Fruit fly (Drosophila melanogaster): ENCODE data around the gene nonA-l.

Gene nonA-l

dm6 chr3R:16647716-16648016 lies 7.7 kb downstream of the nonA-l start (continued):
- no peak for TF ChIP-seq sc (optimal IDR thresholded peaks at IDR 0.05)
- TF ChIP-seq sc (GFP tag; optimal IDR thresholded peaks at IDR 0.05), result no peak
- TF ChIP-seq HmgD (GFP tag; optimal IDR thresholded peaks at IDR 0.05), result no peak
- TF ChIP-seq Fer1 (GFP tag; optimal IDR thresholded peaks at IDR 0.05), result no peak
- TF ChIP-seq emc (GFP tag; optimal IDR thresholded peaks at IDR 0.05), result no peak
- no peak for TF ChIP-seq sug (tag; optimal IDR thresholded peaks at IDR 0.05)
- TF ChIP-seq p53 (GFP tag; optimal IDR thresholded peaks at IDR 0.05), result no peak
- no peak for TF ChIP-seq Atf3 (GFP tag; optimal IDR thresholded peaks at IDR 0.05)
- no peak for TF ChIP-seq chn (GFP tag; optimal IDR thresholded peaks at IDR 0.05)
- TF ChIP-seq Bgb (GFP tag; IDR thresholded peaks at IDR 0.05; ENCODE audit: partially characterized antibody), result no peak; the same call in 1 of the 2 replicates
- no peak for TF ChIP-seq NK7.1 (GFP tag; optimal IDR thresholded peaks at IDR 0.05)
- peak; percentile 50 for TF ChIP-seq nom (GFP tag; optimal IDR thresholded peaks at IDR 0.05)
- TF ChIP-seq CG1024 (GFP tag; IDR thresholded peaks at IDR 0.05), result no peak
- TF ChIP-seq E2f2 (GFP tag; IDR thresholded peaks at IDR 0.05), result 0 out of 2 replicates have a peak, but pooled peaks have one; percentile 44
- no peak for TF ChIP-seq CG5245 (GFP tag; optimal IDR thresholded peaks at IDR 0.05)
- no peak for TF ChIP-seq CG14710 (tag; optimal IDR thresholded peaks at IDR 0.05)
- TF ChIP-seq CG14014 (GFP tag; IDR thresholded peaks at IDR 0.05), result no peak
- TF ChIP-seq CG7928 (GFP tag; optimal IDR thresholded peaks at IDR 0.05), result no peak
- no peak for TF ChIP-seq Ssrp (tag; optimal IDR thresholded peaks at IDR 0.05)
- no peak for TF ChIP-seq chm (GFP tag; IDR thresholded peaks at IDR 0.05)
- no peak for TF ChIP-seq Spps (tag; optimal IDR thresholded peaks at IDR 0.05)
- TF ChIP-seq zen2 (GFP tag; IDR thresholded peaks at IDR 0.05; ENCODE audit: partially characterized antibody), result no peak; the same call in 2 of the 3 replicates
- TF ChIP-seq bsh (GFP tag; optimal IDR thresholded peaks at IDR 0.05), result no peak
- TF ChIP-seq mld (GFP tag; IDR thresholded peaks at IDR 0.05; ENCODE audit: partially characterized antibody), result 0 out of 3 replicates have a peak, but pooled peaks have one; percentile 12
- no peak for TF ChIP-seq CG12071 (GFP tag; optimal IDR thresholded peaks at IDR 0.05)
- TF ChIP-seq so (GFP tag; IDR thresholded peaks at IDR 0.05), result no peak
- TF ChIP-seq az2 (GFP tag; optimal IDR thresholded peaks at IDR 0.05), result no peak
- no peak for TF ChIP-seq CG12219 (GFP tag; optimal IDR thresholded peaks at IDR 0.05)
- no peak for TF ChIP-seq Hmx (GFP tag; optimal IDR thresholded peaks at IDR 0.05)
- no peak for TF ChIP-seq CG8944 (GFP tag; optimal IDR thresholded peaks at IDR 0.05)
- peak; percentile 89 for TF ChIP-seq MESR4 (GFP tag; optimal IDR thresholded peaks at IDR 0.05)
- TF ChIP-seq croc (GFP tag; conservative IDR thresholded peaks at IDR 0.05), result no peak
- TF ChIP-seq tll (GFP tag; optimal IDR thresholded peaks at IDR 0.05), result no peak
- TF ChIP-seq CG13287 (GFP tag; IDR thresholded peaks at IDR 0.05; ENCODE audit: partially characterized antibody), result peak; percentile 22; the same call in 1 of the 2 replicates
- TF ChIP-seq maf-S (GFP tag; optimal IDR thresholded peaks at IDR 0.05), result no peak
- no peak for TF ChIP-seq CG7839 (tag; optimal IDR thresholded peaks at IDR 0.05)
- no peak for TF ChIP-seq dimm (GFP tag; IDR thresholded peaks at IDR 0.05)
- no peak for TF ChIP-seq fd3F (GFP tag; optimal IDR thresholded peaks at IDR 0.05)
- TF ChIP-seq dm (GFP tag; optimal IDR thresholded peaks at IDR 0.05), result peak; percentile 90
- no peak for TF ChIP-seq cas (GFP tag; IDR thresholded peaks at IDR 0.05)
- no peak for TF ChIP-seq CG2129 (GFP tag; IDR thresholded peaks at IDR 0.05; ENCODE audit: partially characterized antibody)
- TF ChIP-seq odd (GFP tag; optimal IDR thresholded peaks at IDR 0.05), result no peak
- TF ChIP-seq sisA (GFP tag; IDR thresholded peaks at IDR 0.05), result no peak
- TF ChIP-seq CG3726 (GFP tag; IDR thresholded peaks at IDR 0.05), result no peak
- TF ChIP-seq CG11247 (GFP tag; IDR thresholded peaks at IDR 0.05), result no peak
- TF ChIP-seq CG12299 (tag; optimal IDR thresholded peaks at IDR 0.05), result no peak
- no peak for TF ChIP-seq kni (GFP tag; optimal IDR thresholded peaks at IDR 0.05)
- peak; percentile 50; the same call in 1 of the 2 replicates for TF ChIP-seq Scr (GFP tag; IDR thresholded peaks at IDR 0.05; ENCODE audit: partially characterized antibody)
- TF ChIP-seq CG5180 (GFP tag; optimal IDR thresholded peaks at IDR 0.05), result no peak
- TF ChIP-seq wek (GFP tag; optimal IDR thresholded peaks at IDR 0.05), result no peak
- peak; percentile 39 for TF ChIP-seq Dp (GFP tag; optimal IDR thresholded peaks at IDR 0.05)

Measured in whole organism, embryonic.